Worm (Caenorhabditis elegans): ENCODE measurements around the gene F28E10.1.

The F28E10.1 gene

DNA sequence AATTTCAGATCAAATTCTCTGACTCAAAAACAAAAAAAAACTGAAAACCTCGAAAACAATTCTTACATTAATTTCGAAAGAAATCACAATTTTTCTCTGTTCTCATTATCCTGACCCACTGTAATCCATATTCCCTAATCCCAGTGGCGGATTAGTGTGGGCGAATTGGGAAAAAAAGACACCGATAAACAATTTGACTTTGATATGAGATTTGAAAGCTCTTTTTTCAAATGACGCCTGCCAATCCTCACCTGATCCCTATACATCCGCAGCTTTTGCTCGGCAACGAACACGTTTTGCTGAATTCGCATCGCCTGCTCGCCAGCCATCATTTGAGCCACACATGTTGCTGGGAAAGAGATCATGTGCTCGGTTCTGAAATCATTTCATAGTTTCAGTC, 43.1 kb downstream of the F28E10.1 start (continued):
- TF ChIP-seq lsy-2 (tag; optimal IDR thresholded peaks at IDR 0.05), result no peak
- TF ChIP-seq lin-39 (tag; optimal IDR thresholded peaks at IDR 0.05), result no peak
- TF ChIP-seq ceh-90 (tag; optimal IDR thresholded peaks at IDR 0.05), result no peak
- TF ChIP-seq nhr-76 (tag; optimal IDR thresholded peaks at IDR 0.05), result no peak
- TF ChIP-seq alr-1 (tag; optimal IDR thresholded peaks at IDR 0.05; ENCODE audit: borderline replicate concordance), result no peak
- TF ChIP-seq unc-30 (tag; optimal IDR thresholded peaks at IDR 0.05), result no peak
- no peak for TF ChIP-seq hlh-4 (tag; optimal IDR thresholded peaks at IDR 0.05)
- no peak for TF ChIP-seq efl-3 (GFP tag; optimal IDR thresholded peaks at IDR 0.05)
- TF ChIP-seq hpl-2 (GFP tag; optimal IDR thresholded peaks at IDR 0.05), result no peak
- peak; percentile 62 for TF ChIP-seq nhr-85 (tag)
- no peak for TF ChIP-seq snu-23 (GFP tag; optimal IDR thresholded peaks at IDR 0.05)
- TF ChIP-seq xbp-1 (tag; optimal IDR thresholded peaks at IDR 0.05), result no peak
- TF ChIP-seq ets-5 (GFP tag; IDR thresholded peaks at IDR 0.05), result no peak

DNA sequence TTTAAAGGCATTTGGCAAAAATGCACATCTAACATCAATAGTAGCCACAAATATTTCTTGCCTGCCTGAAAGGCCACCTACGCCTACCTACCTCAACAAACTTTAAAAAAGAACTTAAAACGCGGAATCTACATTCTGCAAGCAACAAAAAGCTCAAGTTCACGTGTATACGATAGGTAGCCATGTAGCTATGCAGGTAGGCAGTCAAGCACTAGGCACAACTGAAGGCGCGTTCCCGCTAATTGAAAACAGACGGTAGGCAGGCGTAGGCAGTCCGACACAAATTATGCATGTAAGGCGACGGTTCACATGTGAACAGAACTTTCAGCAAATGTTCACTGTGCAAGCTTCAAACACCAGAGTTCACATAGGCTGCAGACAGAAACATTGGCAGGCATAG, 44.0 kb downstream of the F28E10.1 start:
- TF ChIP-seq mef-2 (tag; optimal IDR thresholded peaks at IDR 0.05) (no peak), pqm-1 (tag; optimal IDR thresholded peaks at IDR 0.05) (no peak), C04F5.9 (tag; optimal IDR thresholded peaks at IDR 0.05) (no peak), F16B12.6 (tag; optimal IDR thresholded peaks at IDR 0.05) (no peak), snpc-4 (tag; optimal IDR thresholded peaks at IDR 0.05) (no peak), unc-98 (GFP tag; IDR thresholded peaks at IDR 0.05) (no peak), ztf-4 (tag; optimal IDR thresholded peaks at IDR 0.05) (no peak), aha-1 (tag; optimal IDR thresholded peaks at IDR 0.05) (no peak), dpl-1 (GFP tag; optimal IDR thresholded peaks at IDR 0.05) (no peak), fos-1 (tag; optimal IDR thresholded peaks at IDR 0.05) (no peak), nhr-77 (tag; optimal IDR thresholded peaks at IDR 0.05) (no peak), nhr-90 (tag; optimal IDR thresholded peaks at IDR 0.05; ENCODE audit: poor library complexity) (no peak), mdl-1 (tag; optimal IDR thresholded peaks at IDR 0.05) (no peak), efl-3 (GFP tag; optimal IDR thresholded peaks at IDR 0.05) (no peak), tlp-1 (tag; optimal IDR thresholded peaks at IDR 0.05) (no peak), lin-15B (tag; optimal IDR thresholded peaks at IDR 0.05) (no peak), rnt-1 (tag; optimal IDR thresholded peaks at IDR 0.05) (no peak), lsy-2 (tag; optimal IDR thresholded peaks at IDR 0.05) (no peak), hpl-2 (GFP tag; optimal IDR thresholded peaks at IDR 0.05) (no peak), nhr-237 (tag; optimal IDR thresholded peaks at IDR 0.05) (no peak)

DNA sequence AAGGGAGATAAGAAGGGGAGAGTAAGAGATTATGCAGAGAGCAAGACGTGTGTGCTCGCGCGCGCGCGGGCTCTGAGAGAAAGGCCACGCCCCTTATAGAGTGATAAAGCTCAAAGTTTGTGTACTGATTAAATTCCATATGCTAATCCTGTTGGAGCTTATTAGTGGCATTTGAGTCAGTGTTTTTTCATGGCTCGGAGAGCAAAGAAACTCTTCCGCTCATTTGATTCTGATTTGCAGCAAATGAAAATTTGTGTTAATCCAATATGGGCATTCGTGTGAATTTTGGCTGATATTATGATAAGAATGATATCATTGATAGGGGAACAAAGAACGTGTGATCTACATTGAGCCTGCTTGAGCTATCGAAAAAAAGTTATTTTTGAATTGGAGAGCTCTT, 44.9 kb downstream of the F28E10.1 start:
- peak; percentile 32 for TF ChIP-seq sox-4 (tag; optimal IDR thresholded peaks at IDR 0.05)
- TF ChIP-seq jun-1 (tag; optimal IDR thresholded peaks at IDR 0.05), result peak; percentile 17
- TF ChIP-seq ets-5 (GFP tag; IDR thresholded peaks at IDR 0.05), result no peak
- no peak for TF ChIP-seq vab-15 (tag; optimal IDR thresholded peaks at IDR 0.05)
- peak; percentile 59 for TF ChIP-seq nhr-71 (tag; optimal IDR thresholded peaks at IDR 0.05)
- TF ChIP-seq nhr-85 (tag), result no peak
- no peak for TF ChIP-seq nhr-237 (tag; optimal IDR thresholded peaks at IDR 0.05)
- no peak for TF ChIP-seq hpl-2 (GFP tag; optimal IDR thresholded peaks at IDR 0.05)
- peak; percentile 66 for TF ChIP-seq egl-13 (tag; optimal IDR thresholded peaks at IDR 0.05)
- TF ChIP-seq fkh-10 (GFP tag; optimal IDR thresholded peaks at IDR 0.05), result peak; percentile 11
- TF ChIP-seq nhr-77 (tag; optimal IDR thresholded peaks at IDR 0.05), result no peak
- TF ChIP-seq snu-23 (GFP tag; optimal IDR thresholded peaks at IDR 0.05), result no peak
- TF ChIP-seq fkh-8 (tag; optimal IDR thresholded peaks at IDR 0.05), result peak; percentile 86
- no peak for TF ChIP-seq aly-2 (tag; optimal IDR thresholded peaks at IDR 0.05)
- TF ChIP-seq ztf-11 (tag; optimal IDR thresholded peaks at IDR 0.05), result no peak
- no peak for TF ChIP-seq swsn-7 (tag; optimal IDR thresholded peaks at IDR 0.05)
- no peak for TF ChIP-seq hlh-17 (GFP tag; optimal IDR thresholded peaks at IDR 0.05; ENCODE audit: borderline replicate concordance)
- TF ChIP-seq pax-3 (tag; optimal IDR thresholded peaks at IDR 0.05), result peak; percentile 64
- TF ChIP-seq dsc-1 (tag; optimal IDR thresholded peaks at IDR 0.05), result peak; percentile 96
- TF ChIP-seq ama-1 (optimal IDR thresholded peaks at IDR 0.05), result no peak
- TF ChIP-seq nhr-47 (tag; optimal IDR thresholded peaks at IDR 0.05), result peak; percentile 72
- TF ChIP-seq nhr-84 (tag; optimal IDR thresholded peaks at IDR 0.05), result no peak

Data from whole organism, L1 larva.